Worm (Caenorhabditis elegans) whole organism, L2 larva: ENCODE results near the gene Y57E12B.11.

Experiments
- F13H6.1 ChIP-seq: sonication (generic microtip); optimal IDR thresholded peaks from 2 replicates; lab custom pipeline; 2016; ENCODE audit warnings: missing genetic modification characterization, missing compliant biosample characterization
- ZK546.5 ChIP-seq: sonication (generic microtip); optimal IDR thresholded peaks from 2 replicates; lab custom pipeline; 2017; ENCODE audit warnings: missing biosample characterization, missing genetic modification characterization
- aly-2 ChIP-seq: fragments of 150-350 bp; optimal IDR thresholded peaks from 2 replicates; lab custom pipeline; 2014; ENCODE audit warnings: missing biosample characterization, missing genetic modification characterization
- ama-1 ChIP-seq: fragments of 150-350 bp; optimal IDR thresholded peaks from 2 replicates; lab custom pipeline; 2018; ENCODE audit warnings: inconsistent platforms
- blmp-1 ChIP-seq: sonication (generic microtip); optimal IDR thresholded peaks from 2 replicates; lab custom pipeline; 2017; ENCODE audit warnings: missing genetic modification characterization, mild to moderate bottlenecking, missing compliant biosample characterization, antibody characterized with exemption, moderate library complexity; ENCODE audit not compliant: insufficient read depth
- ceh-16 ChIP-seq: fragments of 150-350 bp; optimal IDR thresholded peaks from 2 replicates; lab custom pipeline; 2014; ENCODE audit warnings: missing biosample characterization, missing genetic modification characterization
- ceh-82 ChIP-seq: fragments of 150-350 bp; optimal IDR thresholded peaks from 2 replicates; lab custom pipeline; 2014; ENCODE audit warnings: missing biosample characterization, missing genetic modification characterization
- crh-2 ChIP-seq: sonication (generic microtip); optimal IDR thresholded peaks from 2 replicates; lab custom pipeline; 2017; ENCODE audit warnings: missing biosample characterization, missing genetic modification characterization
- dmd-4 ChIP-seq: sonication (generic microtip); optimal IDR thresholded peaks from 2 replicates; lab custom pipeline; 2017; ENCODE audit warnings: missing biosample characterization, missing genetic modification characterization
- egl-27 ChIP-seq: sonication (generic microtip); optimal IDR thresholded peaks from 3 replicates; lab custom pipeline; 2017; ENCODE audit warnings: missing biosample characterization, missing genetic modification reagents, missing genetic modification characterization
- elt-1 ChIP-seq: fragments of 150-350 bp; optimal IDR thresholded peaks from 2 replicates; lab custom pipeline; 2014; ENCODE audit warnings: missing biosample characterization, missing genetic modification characterization
- elt-3 ChIP-seq: sonication (generic microtip); optimal IDR thresholded peaks from 2 replicates; lab custom pipeline; 2017; ENCODE audit warnings: missing biosample characterization, missing genetic modification characterization
- fos-1 ChIP-seq: fragments of 150-350 bp; optimal IDR thresholded peaks from 2 replicates; lab custom pipeline; 2014; ENCODE audit warnings: missing biosample characterization, missing genetic modification characterization
- lin-13 ChIP-seq: fragments of 150-350 bp; optimal IDR thresholded peaks from 2 replicates; lab custom pipeline; 2014; ENCODE audit warnings: missing biosample characterization, missing genetic modification reagents, missing genetic modification characterization
- lin-39 ChIP-seq: fragments of 150-350 bp; optimal IDR thresholded peaks from 2 replicates; lab custom pipeline; 2014; ENCODE audit warnings: missing biosample characterization, missing genetic modification reagents, missing genetic modification characterization
- lsy-2 ChIP-seq, 2 experiments: fragments of 150-350 bp in 1 of 2; sonication (generic microtip) in 1 of 2; optimal IDR thresholded peaks; 2 replicates each; lab custom pipeline; 2014 to 2017; ENCODE audit warnings: missing biosample characterization in 2 of 2, missing genetic modification characterization in 2 of 2
- mab-5 ChIP-seq: fragments of 150-350 bp; optimal IDR thresholded peaks from 2 replicates; lab custom pipeline; 2014; ENCODE audit warnings: missing biosample characterization, missing genetic modification characterization
- mdl-1 ChIP-seq, 2 experiments: fragments of 150-350 bp in 1 of 2; sonication (generic microtip) in 1 of 2; optimal IDR thresholded peaks; 2 replicates each; lab custom pipeline; 2017; ENCODE audit warnings: missing biosample characterization in 2 of 2, missing genetic modification characterization in 2 of 2
- nhr-10 ChIP-seq: sonication (generic microtip); optimal IDR thresholded peaks from 2 replicates; lab custom pipeline; 2017; ENCODE audit warnings: missing biosample characterization, missing genetic modification characterization
- nhr-11 ChIP-seq: fragments of 150-350 bp; optimal IDR thresholded peaks from 2 replicates; lab custom pipeline; 2014; ENCODE audit warnings: missing biosample characterization, missing genetic modification characterization
- nhr-12 ChIP-seq: fragments of 150-350 bp; optimal IDR thresholded peaks from 2 replicates; lab custom pipeline; 2014; ENCODE audit warnings: missing biosample characterization, missing genetic modification characterization
- nhr-129 ChIP-seq: fragments of 150-350 bp; optimal IDR thresholded peaks from 2 replicates; lab custom pipeline; 2014; ENCODE audit warnings: missing biosample characterization, missing genetic modification characterization
- nhr-237 ChIP-seq: fragments of 150-350 bp; optimal IDR thresholded peaks from 2 replicates; lab custom pipeline; 2014; ENCODE audit warnings: missing biosample characterization, missing genetic modification characterization
- nhr-25 ChIP-seq: fragments of 150-350 bp; sonication (generic microtip); optimal IDR thresholded peaks from 3 replicates; lab custom pipeline; 2014; ENCODE audit warnings: missing biosample characterization, missing genetic modification characterization
- nhr-6 ChIP-seq: fragments of 150-350 bp; optimal IDR thresholded peaks from 2 replicates; lab custom pipeline; 2014; ENCODE audit warnings: missing biosample characterization, missing genetic modification characterization
- sem-4 ChIP-seq: fragments of 150-350 bp; optimal IDR thresholded peaks from 2 replicates; lab custom pipeline; 2014; ENCODE audit warnings: missing biosample characterization, missing genetic modification reagents, missing genetic modification characterization
- snpc-4 ChIP-seq: fragments of 150-350 bp; optimal IDR thresholded peaks from 2 replicates; lab custom pipeline; 2014; ENCODE audit warnings: missing biosample characterization, missing genetic modification characterization
- unc-39 ChIP-seq: fragments of 150-350 bp; optimal IDR thresholded peaks from 2 replicates; lab custom pipeline; 2014; ENCODE audit warnings: missing biosample characterization, missing genetic modification characterization
- unc-62 ChIP-seq: fragments of 150-350 bp; optimal IDR thresholded peaks from 2 replicates; lab custom pipeline; 2014; ENCODE audit warnings: missing biosample characterization, missing genetic modification reagents, missing genetic modification characterization
- zag-1 ChIP-seq: fragments of 150-350 bp; optimal IDR thresholded peaks from 2 replicates; lab custom pipeline; 2014; ENCODE audit warnings: missing biosample characterization, missing genetic modification characterization
- ztf-1 ChIP-seq: fragments of 200-800 bp; sonication (Bioruptor generic); conservative IDR thresholded peaks from 2 replicates; pipeline ENCODE4 v1.3.6; 2022; ENCODE audit warnings: missing genetic modification characterization, missing compliant biosample characterization
- ztf-4 ChIP-seq: fragments of 150-350 bp; optimal IDR thresholded peaks from 2 replicates; lab custom pipeline; 2014; ENCODE audit warnings: missing biosample characterization, missing genetic modification characterization

The Y57E12B.11 gene

ce11 chrV:6993999-6994398 is 44.3 kb upstream of the Y57E12B.11 start (continued):
- no peak for TF ChIP-seq nhr-11
- TF ChIP-seq nhr-25: peak; percentile 46
- TF ChIP-seq, all 48 proteins: peak for 15

DNA sequence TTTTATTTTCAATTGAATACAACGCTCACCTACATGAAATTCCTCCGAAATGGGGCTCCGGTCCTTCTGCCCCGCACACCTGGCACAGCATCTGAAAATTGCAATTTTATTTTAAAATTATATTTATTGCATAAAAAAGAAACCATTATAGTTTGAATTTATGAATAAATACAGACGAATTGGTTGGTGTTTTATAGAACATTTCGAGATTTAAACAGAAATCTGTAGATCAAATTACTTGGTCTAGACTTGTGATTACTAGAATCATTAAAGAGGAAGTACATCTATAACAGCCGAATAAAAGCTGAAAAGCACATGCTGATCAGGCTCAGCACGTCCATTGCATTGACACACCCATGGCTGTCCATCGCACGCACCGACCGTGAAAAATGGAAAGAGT is 42.1 kb upstream of the Y57E12B.11 start, which contains the start of gene nhr-162:
Gene nhr-162, minus strand, starts transcription at position 101 of the 400 bp plus-strand sequence.
- TF ChIP-seq ama-1 (lab: Kevin White, UChicago) (no peak), ztf-4 (tag; lab: Kevin White, UChicago) (no peak), lin-13 (GFP tag; lab: Kevin White, UChicago) (no peak), lin-39 (tag; lab: Kevin White, UChicago) (no peak), egl-27 (no peak), nhr-11 (no peak), unc-62 (GFP tag; lab: Kevin White, UChicago) (no peak), sem-4 (no peak), ztf-1 (GFP tag; lab: Robert Waterston, UW) (no peak), ceh-16 (tag; lab: Kevin White, UChicago) (no peak), zag-1 (tag; lab: Kevin White, UChicago) (no peak), unc-39 (tag; lab: Kevin White, UChicago) (no peak), aly-2 (tag; lab: Kevin White, UChicago) (no peak), F13H6.1 (no peak), crh-2 (no peak), nhr-25 (no peak), nhr-129 (tag; lab: Kevin White, UChicago) (no peak), nhr-6 (tag; lab: Kevin White, UChicago) (no peak)

DNA sequence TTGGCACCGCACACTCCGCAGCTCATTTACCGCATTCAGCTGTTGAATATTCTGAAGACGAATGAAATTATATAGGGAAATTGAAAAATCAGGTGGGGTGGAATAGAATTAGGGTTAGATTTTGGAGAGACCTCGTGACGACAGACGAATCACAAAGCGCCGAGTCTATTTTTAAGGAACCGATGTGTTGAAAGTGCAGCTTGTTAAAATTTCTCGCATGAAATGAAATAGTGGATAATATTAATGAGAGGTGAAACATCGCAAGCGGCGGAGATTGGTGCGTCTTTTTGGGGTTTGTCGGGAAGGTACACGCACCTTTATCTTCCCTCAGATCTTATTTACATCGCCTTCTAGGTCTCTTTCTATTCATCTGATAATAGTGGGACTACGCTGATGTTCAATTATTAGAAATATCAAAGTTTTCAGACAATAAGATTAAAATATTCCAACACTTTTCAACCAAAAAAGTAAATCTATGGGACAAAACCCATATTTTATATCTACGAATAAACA is 40.0 kb upstream of the Y57E12B.11 start, which contains the start of gene nhr-140:
Gene nhr-140, minus strand, starts transcription at position 51 of the 513 bp plus-strand sequence.
- TF ChIP-seq snpc-4 (tag; lab: Kevin White, UChicago): no peak
- no peak for TF ChIP-seq dmd-4
- TF ChIP-seq lin-39 (tag; lab: Kevin White, UChicago): no peak
- no peak for TF ChIP-seq mab-5 (tag; lab: Kevin White, UChicago)
- no peak for TF ChIP-seq lin-13 (GFP tag; lab: Kevin White, UChicago)
- no peak for TF ChIP-seq sem-4
- no peak for TF ChIP-seq elt-1 (tag; lab: Kevin White, UChicago)
- no peak for TF ChIP-seq nhr-129 (tag; lab: Kevin White, UChicago)
- no peak for TF ChIP-seq crh-2
- TF ChIP-seq ztf-1 (GFP tag; lab: Robert Waterston, UW): no peak

- TF ChIP-seq lin-13 (GFP tag; lab: Kevin White, UChicago): no peak
- TF ChIP-seq fos-1 (tag; lab: Kevin White, UChicago): no peak
- no peak for TF ChIP-seq ZK546.5 (tag; lab: Kevin White, UChicago)
- no peak for TF ChIP-seq unc-39 (tag; lab: Kevin White, UChicago)
- no peak for TF ChIP-seq mdl-1 (tag; optimal IDR thresholded peaks at IDR 0.05; lab: Kevin White, UChicago)
- no peak for TF ChIP-seq blmp-1 (tag; lab: Kevin White, UChicago)
- TF ChIP-seq elt-3 (tag; lab: Kevin White, UChicago): no peak
- TF ChIP-seq nhr-12: no peak
- TF ChIP-seq mab-5 (tag; lab: Kevin White, UChicago): no peak
- TF ChIP-seq nhr-237 (tag; lab: Kevin White, UChicago): no peak
- TF ChIP-seq, all 48 proteins: peak for 0
These were observed 38.0 kb upstream of the Y57E12B.11 start, which contains the start of gene nhr-139 for ce11 chrV:6987673-6988072. Gene nhr-139 (minus strand): TSS chrV:6987773.

DNA sequence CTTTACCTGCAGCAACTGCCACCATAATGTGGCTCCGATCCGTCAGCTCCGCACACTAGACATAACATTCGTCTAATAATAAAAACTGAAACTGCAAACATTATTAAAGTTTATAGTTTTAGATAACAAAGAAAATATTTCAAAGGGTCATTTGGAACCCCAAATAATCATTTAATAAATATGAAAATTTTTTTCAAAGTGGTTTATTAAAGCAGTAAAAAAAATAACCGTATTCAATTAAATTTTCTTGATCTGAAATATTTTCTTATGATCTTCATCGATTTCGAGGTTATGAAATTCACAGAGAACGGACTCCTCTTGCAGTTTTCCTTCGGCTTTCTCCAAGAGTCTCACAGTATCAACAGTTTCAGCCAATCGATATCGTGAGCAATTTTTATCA is 36.3 kb upstream of the Y57E12B.11 start, which contains the start of gene nhr-163:
Gene nhr-163, minus strand, starts transcription at position 101 of the 400 bp plus-strand sequence.
- TF ChIP-seq ceh-82 (tag; lab: Kevin White, UChicago): no peak
- no peak for TF ChIP-seq ceh-16 (tag; lab: Kevin White, UChicago)
- TF ChIP-seq mdl-1 (tag; optimal IDR thresholded peaks at IDR 0.05; lab: Kevin White, UChicago): no peak
- no peak for TF ChIP-seq nhr-6 (tag; lab: Kevin White, UChicago)
- TF ChIP-seq ztf-4 (tag; lab: Kevin White, UChicago): no peak
- no peak for TF ChIP-seq lsy-2 (tag; optimal IDR thresholded peaks at IDR 0.05; lab: Kevin White, UChicago)
- TF ChIP-seq blmp-1 (tag; lab: Kevin White, UChicago): no peak
- TF ChIP-seq ztf-1 (GFP tag; lab: Robert Waterston, UW): no peak
- no peak for TF ChIP-seq ama-1 (lab: Kevin White, UChicago)
- TF ChIP-seq lin-13 (GFP tag; lab: Kevin White, UChicago): no peak
- TF ChIP-seq nhr-10: no peak
- TF ChIP-seq egl-27: no peak
- no peak for TF ChIP-seq sem-4
- TF ChIP-seq fos-1 (tag; lab: Kevin White, UChicago): no peak
- TF ChIP-seq aly-2 (tag; lab: Kevin White, UChicago): no peak
